Fruit fly (Drosophila melanogaster) whole organism, embryonic: ENCODE measurements around the gene CG10621.
A peak's percentile ranks its signal among the peaks of the same experiment; 100 is the strongest.

Experiments
- Bteb2 ChIP-seq: fragments of 200-800 bp; sonication (Bioruptor generic); optimal IDR thresholded peaks from 2 replicates; lab custom pipeline; 2016; ENCODE audit warnings: missing biosample characterization, missing genetic modification characterization
- CG10543 ChIP-seq: fragments of 200-800 bp; sonication (Bioruptor generic); optimal IDR thresholded peaks from 3 replicates; lab custom pipeline; 2017; ENCODE audit warnings: missing biosample characterization, mild to moderate bottlenecking, missing genetic modification characterization, moderate library complexity
- CG11456 ChIP-seq: fragments of 200-800 bp; sonication (Bioruptor generic); IDR thresholded peaks from 3 replicates; pipeline ENCODE4 v1.3.6; 2022; ENCODE audit warnings: missing biosample characterization, missing genetic modification characterization
- CG12155 ChIP-seq: fragments of 200-800 bp; sonication (Bioruptor generic); optimal IDR thresholded peaks from 3 replicates; lab custom pipeline; 2016; ENCODE audit warnings: missing biosample characterization, missing genetic modification characterization
- CG12659 ChIP-seq: fragments of 200-800 bp; sonication (Bioruptor generic); optimal IDR thresholded peaks from 3 replicates; lab custom pipeline; 2017; ENCODE audit warnings: mild to moderate bottlenecking, missing biosample characterization, missing genetic modification reagents, missing genetic modification characterization
- CG13287 ChIP-seq: fragments of 200-800 bp; sonication (Bioruptor generic); IDR thresholded peaks from 2 replicates; pipeline ENCODE4 v1.3.6; 2022; ENCODE audit warnings: missing biosample characterization, missing genetic modification characterization; ENCODE audit not compliant: partially characterized antibody
- CG13624 ChIP-seq: fragments of 200-800 bp; sonication (Bioruptor generic); optimal IDR thresholded peaks from 2 replicates; lab custom pipeline; 2016; ENCODE audit warnings: missing biosample characterization, missing genetic modification characterization
- CG13894 ChIP-seq: fragments of 200-800 bp; sonication (Bioruptor generic); optimal IDR thresholded peaks from 3 replicates; lab custom pipeline; 2018; ENCODE audit warnings: missing biosample characterization, mild to moderate bottlenecking, missing genetic modification characterization, moderate library complexity
- CG14050 ChIP-seq: fragments of 200-800 bp; sonication (Bioruptor generic); IDR thresholded peaks from 3 replicates; pipeline ENCODE4 v1.3.6; 2022; ENCODE audit warnings: missing biosample characterization, missing genetic modification characterization
- CG14710 ChIP-seq: fragments of 200-800 bp; sonication (Bioruptor generic); optimal IDR thresholded peaks from 3 replicates; lab custom pipeline; 2019; ENCODE audit warnings: missing biosample characterization, mild to moderate bottlenecking, missing genetic modification characterization, moderate library complexity
- CG17802 ChIP-seq: fragments of 200-800 bp; sonication (Bioruptor generic); optimal IDR thresholded peaks from 2 replicates; lab custom pipeline; 2018; ENCODE audit warnings: missing biosample characterization, mild to moderate bottlenecking, missing genetic modification characterization, moderate library complexity
- CG1792 ChIP-seq: fragments of 200-800 bp; sonication (Bioruptor generic); optimal IDR thresholded peaks from 2 replicates; lab custom pipeline; 2016; ENCODE audit warnings: missing biosample characterization, missing genetic modification characterization
- CG18011 ChIP-seq: fragments of 200-800 bp; sonication (Bioruptor generic); optimal IDR thresholded peaks from 2 replicates; lab custom pipeline; 2017; ENCODE audit warnings: missing biosample characterization, missing genetic modification characterization, mild to moderate bottlenecking, moderate library complexity, missing genotype
- CG31224 ChIP-seq: fragments of 200-800 bp; sonication (Bioruptor generic); IDR thresholded peaks from 2 replicates; pipeline ENCODE4 v1.3.6; 2022; ENCODE audit warnings: missing biosample characterization, missing genetic modification characterization
- CG34376 ChIP-seq: fragments of 200-800 bp; sonication (Bioruptor generic); optimal IDR thresholded peaks from 2 replicates; lab custom pipeline; 2018; ENCODE audit warnings: missing biosample characterization, mild to moderate bottlenecking, missing genetic modification characterization
- CG4617 ChIP-seq: fragments of 200-800 bp; sonication (Bioruptor generic); optimal IDR thresholded peaks from 3 replicates; lab custom pipeline; 2016; ENCODE audit warnings: missing biosample characterization, missing genetic modification characterization, borderline replicate concordance
- CG5245 ChIP-seq: fragments of 200-800 bp; sonication (Bioruptor generic); optimal IDR thresholded peaks from 3 replicates; lab custom pipeline; 2016; ENCODE audit warnings: missing biosample characterization, missing genetic modification characterization
- CG6254 ChIP-seq: fragments of 200-800 bp; sonication (Bioruptor generic); optimal IDR thresholded peaks from 3 replicates; lab custom pipeline; 2017; ENCODE audit warnings: mild to moderate bottlenecking, missing biosample characterization, missing genetic modification reagents, missing genetic modification characterization
- CG8290 ChIP-seq, 3 experiments: fragments of 200-800 bp; sonication (Bioruptor generic); optimal IDR thresholded peaks; 2 replicates each; lab custom pipeline; 2016 to 2019; ENCODE audit warnings: missing biosample characterization in 3 of 3, missing genetic modification characterization in 3 of 3, mild to moderate bottlenecking in 2 of 3, moderate library complexity in 1 of 3
- CG8765 ChIP-seq: fragments of 200-800 bp; sonication (Bioruptor generic); IDR thresholded peaks from 2 replicates; pipeline ENCODE4 v1.3.6; 2022; ENCODE audit warnings: missing biosample characterization, missing genetic modification characterization
- CG9215 ChIP-seq: fragments of 200-800 bp; sonication (Bioruptor generic); IDR thresholded peaks from 2 replicates; pipeline ENCODE4 v1.3.6; 2022; ENCODE audit warnings: missing biosample characterization, missing genetic modification characterization
- Deaf1 ChIP-seq: fragments of 200-800 bp; optimal IDR thresholded peaks from 3 replicates; lab custom pipeline; 2019; ENCODE audit warnings: missing biosample characterization, mild to moderate bottlenecking, missing genetic modification characterization, moderate library complexity
- Drgx ChIP-seq: fragments of 200-800 bp; sonication (Bioruptor generic); IDR thresholded peaks from 2 replicates; pipeline ENCODE4 v1.3.6; 2022; ENCODE audit warnings: missing biosample characterization, missing genetic modification characterization
- Hey ChIP-seq: fragments of 200-800 bp; sonication (Bioruptor generic); optimal IDR thresholded peaks from 3 replicates; lab custom pipeline; 2018; ENCODE audit warnings: missing biosample characterization, mild to moderate bottlenecking, missing genetic modification characterization
- Jarid2 ChIP-seq: fragments of 200-800 bp; sonication (Bioruptor generic); optimal IDR thresholded peaks from 3 replicates; lab custom pipeline; 2017; ENCODE audit warnings: mild to moderate bottlenecking, missing biosample characterization, missing genetic modification reagents, missing genetic modification characterization
- Kr ChIP-seq: fragments of 200-800 bp; sonication (Bioruptor generic); optimal IDR thresholded peaks from 2 replicates; lab custom pipeline; 2017; ENCODE audit warnings: missing biosample characterization, mild to moderate bottlenecking, missing genetic modification characterization
- Myb ChIP-seq: fragments of 200-800 bp; sonication (Bioruptor generic); optimal IDR thresholded peaks from 2 replicates; lab custom pipeline; 2016; ENCODE audit warnings: missing biosample characterization, missing genetic modification characterization
- Oli ChIP-seq: fragments of 200-800 bp; sonication (Bioruptor generic); optimal IDR thresholded peaks from 2 replicates; lab custom pipeline; 2018; ENCODE audit warnings: missing biosample characterization, mild to moderate bottlenecking, missing genetic modification characterization, moderate library complexity
- Six4 ChIP-seq: fragments of 200-800 bp; sonication (Bioruptor generic); optimal IDR thresholded peaks from 2 replicates; lab custom pipeline; 2016; ENCODE audit warnings: missing biosample characterization, missing genetic modification characterization
- Usf ChIP-seq: fragments of 200-800 bp; sonication (Bioruptor generic); optimal IDR thresholded peaks from 2 replicates; lab custom pipeline; 2017; ENCODE audit warnings: missing genotype, missing biosample characterization, missing genetic modification characterization
- ash1 ChIP-seq: fragments of 200-800 bp; sonication (Bioruptor generic); optimal IDR thresholded peaks from 2 replicates; lab custom pipeline; 2018; ENCODE audit warnings: missing biosample characterization, mild to moderate bottlenecking, missing genetic modification characterization
- bigmax ChIP-seq: fragments of 200-800 bp; sonication (Bioruptor generic); optimal IDR thresholded peaks from 2 replicates; lab custom pipeline; 2018; ENCODE audit warnings: missing biosample characterization, mild to moderate bottlenecking, missing genetic modification characterization
- ewg ChIP-seq: fragments of 200-800 bp; sonication (Bioruptor generic); optimal IDR thresholded peaks from 3 replicates; lab custom pipeline; 2017; ENCODE audit warnings: mild to moderate bottlenecking, missing biosample characterization, missing genetic modification reagents, missing genetic modification characterization
- fu2 ChIP-seq: fragments of 200-800 bp; sonication (Bioruptor generic); optimal IDR thresholded peaks from 2 replicates; lab custom pipeline; 2016; ENCODE audit warnings: missing biosample characterization, missing genetic modification characterization
- grn ChIP-seq: fragments of 200-800 bp; sonication (Bioruptor generic); optimal IDR thresholded peaks from 3 replicates; lab custom pipeline; 2017; ENCODE audit warnings: missing biosample characterization, missing genetic modification characterization
- gro ChIP-seq: fragments of 200-800 bp; sonication (Bioruptor generic); optimal IDR thresholded peaks from 2 replicates; lab custom pipeline; 2016; ENCODE audit warnings: missing biosample characterization, missing genetic modification characterization
- hbn ChIP-seq: fragments of 200-800 bp; sonication (Bioruptor generic); IDR thresholded peaks from 2 replicates; pipeline ENCODE4 v1.3.6; 2022; ENCODE audit warnings: missing biosample characterization, missing genetic modification characterization; ENCODE audit not compliant: partially characterized antibody
- lilli ChIP-seq: fragments of 200-800 bp; sonication (Bioruptor generic); optimal IDR thresholded peaks from 3 replicates; lab custom pipeline; 2016; ENCODE audit warnings: missing biosample characterization, missing genetic modification characterization
- lola ChIP-seq, 3 experiments: fragments of >200 bp in 2 of 3; fragments of 200-800 bp in 1 of 3; sonication (Bioruptor generic) in 1 of 3; optimal IDR thresholded peaks; 2 replicates each; lab custom pipeline; 2017 to 2019; ENCODE audit warnings: missing biosample characterization in 3 of 3, missing genetic modification characterization in 3 of 3, mild to moderate bottlenecking in 1 of 3, moderate library complexity in 1 of 3
- nerfin-2 ChIP-seq: fragments of 200-800 bp; sonication (Bioruptor generic); IDR thresholded peaks from 2 replicates; pipeline ENCODE4 v1.3.6; 2022; ENCODE audit warnings: missing biosample characterization, missing genetic modification characterization; ENCODE audit not compliant: partially characterized antibody
- otp ChIP-seq: fragments of 200-800 bp; sonication (Bioruptor generic); IDR thresholded peaks from 3 replicates; pipeline ENCODE4, ENCODE4 v1.3.6; 2022; ENCODE audit warnings: missing biosample characterization, missing genetic modification characterization
- phol ChIP-seq: fragments of 200-800 bp; sonication (Bioruptor generic); optimal IDR thresholded peaks from 3 replicates; lab custom pipeline; 2018; ENCODE audit warnings: missing biosample characterization, mild to moderate bottlenecking, missing genetic modification characterization, moderate library complexity
- pita ChIP-seq: fragments of 200-800 bp; sonication (Bioruptor generic); optimal IDR thresholded peaks from 2 replicates; lab custom pipeline; 2017; ENCODE audit warnings: missing biosample characterization, mild to moderate bottlenecking, missing genetic modification characterization
- rib ChIP-seq: fragments of 200-800 bp; sonication (Bioruptor generic); IDR thresholded peaks from 2 replicates; pipeline ENCODE4 v1.3.6; 2022; ENCODE audit warnings: missing biosample characterization, missing genetic modification characterization
- sens-2 ChIP-seq: fragments of 200-800 bp; sonication (Bioruptor generic); IDR thresholded peaks from 2 replicates; pipeline ENCODE4 v1.3.6; 2022; ENCODE audit warnings: missing biosample characterization, missing genetic modification characterization
- slou ChIP-seq: fragments of 200-800 bp; sonication (Bioruptor generic); optimal IDR thresholded peaks from 3 replicates; lab custom pipeline; 2016; ENCODE audit warnings: missing biosample characterization, missing genetic modification characterization
- sug ChIP-seq: fragments of 200-800 bp; optimal IDR thresholded peaks from 2 replicates; lab custom pipeline; 2019; ENCODE audit warnings: missing biosample characterization, mild to moderate bottlenecking, missing genetic modification characterization, moderate library complexity
- tio ChIP-seq: fragments of 200-800 bp; sonication (Bioruptor generic); optimal IDR thresholded peaks from 2 replicates; lab custom pipeline; 2017; ENCODE audit warnings: missing biosample characterization, missing genetic modification characterization, inconsistent platforms
- wek ChIP-seq: fragments of 200-800 bp; sonication (Bioruptor generic); optimal IDR thresholded peaks from 3 replicates; lab custom pipeline; 2018; ENCODE audit warnings: missing biosample characterization, mild to moderate bottlenecking, missing genetic modification characterization, moderate library complexity
- wor ChIP-seq: fragments of 200-800 bp; sonication (Bioruptor generic); IDR thresholded peaks from 2 replicates; pipeline ENCODE4 v1.3.6; 2022; ENCODE audit warnings: missing biosample characterization, missing genetic modification characterization

Gene CG10621

DNA sequence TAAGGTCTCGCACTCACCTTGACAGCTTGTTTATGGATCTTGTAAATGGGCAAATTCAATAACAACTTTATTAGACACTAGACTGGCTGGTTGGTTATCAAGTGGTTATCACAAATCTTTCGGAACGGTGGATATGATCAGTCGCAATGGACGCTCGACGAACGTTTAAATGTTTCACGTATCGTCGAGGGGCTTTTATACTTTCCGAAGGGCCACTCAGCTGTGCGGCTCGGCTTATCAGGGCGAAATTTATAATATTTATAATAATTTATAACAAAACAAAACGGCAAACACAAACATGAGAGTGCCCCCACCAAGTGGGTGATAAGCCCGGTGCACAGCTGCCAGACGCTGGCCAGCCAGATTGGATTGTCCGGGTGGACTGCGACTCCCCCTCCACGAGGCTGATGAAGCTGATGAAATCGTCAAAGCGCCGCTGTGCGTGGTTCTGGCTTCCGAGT, at the start of gene CG10621 (continued):
- TF ChIP-seq CG5245 (GFP tag; lab: Kevin White, UChicago) (no peak), CG14050 (GFP tag; lab: Robert Waterston, UW) (no peak), lilli (GFP tag; lab: Kevin White, UChicago) (peak; percentile 54), CG12659 (GFP tag; lab: Kevin White, UChicago) (no peak), bigmax (GFP tag; lab: Kevin White, UChicago) (no peak), fu2 (GFP tag; lab: Kevin White, UChicago) (no peak), slou (GFP tag; lab: Kevin White, UChicago) (no peak), nerfin-2 (GFP tag; lab: Robert Waterston, UW) (peak; percentile 22; the same call in 1 of the 2 replicates), CG13894 (peak; percentile 24), rib (peak; percentile 28; the same call in 1 of the 2 replicates), CG11456 (GFP tag; lab: Robert Waterston, UW) (0 out of 3 replicates have a peak, but pooled peaks have one; percentile 8), CG18011 (GFP tag; lab: Kevin White, UChicago) (no peak), ash1 (GFP tag; lab: Kevin White, UChicago) (no peak), CG8765 (GFP tag; lab: Robert Waterston, UW) (no peak), CG17802 (tag; lab: Kevin White, UChicago) (no peak), Hey (peak; percentile 68), grn (peak; percentile 92), CG34376 (GFP tag; lab: Kevin White, UChicago) (peak; percentile 99), wek (no peak), Oli (tag; lab: Kevin White, UChicago) (no peak), Kr (GFP tag; lab: Kevin White, UChicago) (no peak), Bteb2 (GFP tag; lab: Kevin White, UChicago) (no peak), CG13624 (GFP tag; lab: Kevin White, UChicago) (no peak), sug (peak; percentile 97), lola (GFP tag; optimal IDR thresholded peaks at IDR 0.05; lab: Kevin White, UChicago) (no peak), Jarid2 (GFP tag; lab: Kevin White, UChicago) (peak; percentile 13), CG4617 (GFP tag; lab: Kevin White, UChicago) (no peak), CG14710 (tag; lab: Kevin White, UChicago) (no peak), CG10543 (GFP tag; lab: Kevin White, UChicago) (peak; percentile 73), gro (peak; percentile 37), sens-2 (GFP tag; lab: Robert Waterston, UW) (no peak), tio (GFP tag; lab: Kevin White, UChicago) (no peak), pita (no peak), CG1792 (GFP tag; lab: Kevin White, UChicago) (no peak), phol (no peak), Six4 (GFP tag; lab: Kevin White, UChicago) (no peak), CG6254 (GFP tag; lab: Kevin White, UChicago) (no peak), otp (GFP tag; lab: Robert Waterston, UW) (no peak), CG31224 (GFP tag; lab: Robert Waterston, UW) (no peak), Myb (GFP tag; lab: Kevin White, UChicago) (no peak), ewg (no peak), CG13287 (GFP tag; lab: Robert Waterston, UW) (peak; percentile 29; the same call in 1 of the 2 replicates), CG12155 (GFP tag; lab: Kevin White, UChicago) (no peak), Drgx (GFP tag; lab: Robert Waterston, UW) (0 out of 2 replicates have a peak, but pooled peaks have one; percentile 16), CG8290 (GFP tag; optimal IDR thresholded peaks at IDR 0.05; lab: Kevin White, UChicago) (no peak), CG8290 (tag; optimal IDR thresholded peaks at IDR 0.05; lab: Kevin White, UChicago) (peak in 1 of 2 experiments; percentile 65), Deaf1 (peak; percentile 23), CG9215 (GFP tag; lab: Robert Waterston, UW) (no peak), hbn (GFP tag; lab: Robert Waterston, UW) (no peak), Usf (no peak), wor (GFP tag; lab: Robert Waterston, UW) (no peak)
